Worm (Caenorhabditis elegans) whole organism, late embryonic: Measurements from ENCODE around the gene sdz-23.

Experiments
- Y22D7AL.16 ChIP-seq: sonication (generic microtip); optimal IDR thresholded peaks from 2 replicates; lab custom pipeline; 2016; ENCODE audit warnings: missing genetic modification characterization, missing compliant biosample characterization
- ahr-1 ChIP-seq: sonication (generic microtip); optimal IDR thresholded peaks from 2 replicates; lab custom pipeline; 2016; ENCODE audit warnings: missing genetic modification characterization, missing compliant biosample characterization
- ama-1 ChIP-seq: fragments of 150-350 bp; optimal IDR thresholded peaks from 2 replicates; lab custom pipeline; 2014
- ceh-14 ChIP-seq: sonication (generic microtip); optimal IDR thresholded peaks from 2 replicates; lab custom pipeline; 2016; ENCODE audit warnings: missing genotype, missing genetic modification characterization, missing compliant biosample characterization
- ceh-19 ChIP-seq: fragments of 200-800 bp; sonication (Bioruptor generic); optimal IDR thresholded peaks from 2 replicates; lab custom pipeline; 2018; ENCODE audit warnings: mild to moderate bottlenecking, missing genetic modification characterization, missing compliant biosample characterization
- ceh-2 ChIP-seq: sonication (generic microtip); optimal IDR thresholded peaks from 2 replicates; lab custom pipeline; 2016; ENCODE audit warnings: missing genotype, missing genetic modification characterization, missing compliant biosample characterization
- ceh-24 ChIP-seq: sonication (generic microtip); optimal IDR thresholded peaks from 2 replicates; lab custom pipeline; 2016; ENCODE audit warnings: mild to moderate bottlenecking, missing genetic modification characterization, missing compliant biosample characterization
- ceh-30 ChIP-seq: fragments of 150-350 bp; optimal IDR thresholded peaks from 2 replicates; lab custom pipeline; 2014; ENCODE audit warnings: missing biosample characterization, missing genetic modification characterization
- ceh-31 ChIP-seq: sonication (generic microtip); optimal IDR thresholded peaks from 2 replicates; lab custom pipeline; 2016; ENCODE audit warnings: missing genetic modification characterization, missing compliant biosample characterization
- ceh-45 ChIP-seq: fragments of 200-800 bp; sonication (Bioruptor generic); IDR thresholded peaks from 2 replicates; pipeline ENCODE4 v1.3.6; 2022; ENCODE audit warnings: missing genetic modification reagents, missing genetic modification characterization, missing compliant biosample characterization
- elt-2 ChIP-seq: sonication (generic microtip); optimal IDR thresholded peaks from 2 replicates; lab custom pipeline; 2016; ENCODE audit warnings: missing genetic modification reagents, missing genetic modification characterization, missing compliant biosample characterization
- elt-4 ChIP-seq: sonication (generic microtip); optimal IDR thresholded peaks from 2 replicates; lab custom pipeline; 2016; ENCODE audit warnings: missing genetic modification characterization, missing compliant biosample characterization
- ets-4 ChIP-seq: sonication (generic microtip); optimal IDR thresholded peaks from 2 replicates; lab custom pipeline; 2016; ENCODE audit warnings: missing genetic modification characterization, missing compliant biosample characterization
- fkh-10 ChIP-seq: fragments of 150-350 bp; optimal IDR thresholded peaks from 2 replicates; lab custom pipeline; 2014; ENCODE audit warnings: missing biosample characterization, missing genetic modification reagents, missing genetic modification characterization
- hlh-13 ChIP-seq: fragments of 200-800 bp; sonication (Bioruptor generic); optimal IDR thresholded peaks from 2 replicates; lab custom pipeline; 2018; ENCODE audit warnings: mild to moderate bottlenecking, missing genetic modification characterization, missing compliant biosample characterization
- hlh-30 ChIP-seq: sonication (generic microtip); optimal IDR thresholded peaks from 2 replicates; lab custom pipeline; 2017; ENCODE audit warnings: antibody characterized with exemption, missing genetic modification characterization, missing compliant biosample characterization; ENCODE audit not compliant: insufficient read depth
- hlh-6 ChIP-seq: sonication (generic microtip); optimal IDR thresholded peaks from 2 replicates; lab custom pipeline; 2016; ENCODE audit warnings: missing genotype, missing genetic modification characterization, missing compliant biosample characterization
- hlh-8 ChIP-seq: sonication (generic microtip); optimal IDR thresholded peaks from 2 replicates; lab custom pipeline; 2016; ENCODE audit warnings: missing genotype, missing genetic modification characterization, missing compliant biosample characterization
- lim-6 ChIP-seq: sonication (generic microtip); optimal IDR thresholded peaks from 2 replicates; lab custom pipeline; 2016; ENCODE audit warnings: missing genetic modification characterization, missing compliant biosample characterization
- lin-11 ChIP-seq: fragments of 200-800 bp; sonication (Bioruptor generic); optimal IDR thresholded peaks from 2 replicates; lab custom pipeline; 2018; ENCODE audit warnings: mild to moderate bottlenecking, missing genetic modification characterization, missing compliant biosample characterization
- mec-3 ChIP-seq: sonication (generic microtip); optimal IDR thresholded peaks from 2 replicates; lab custom pipeline; 2016; ENCODE audit warnings: borderline replicate concordance, missing genetic modification characterization, missing compliant biosample characterization
- nfya-1 ChIP-seq: sonication (generic microtip); optimal IDR thresholded peaks from 2 replicates; lab custom pipeline; 2017; ENCODE audit warnings: missing genetic modification characterization, mild to moderate bottlenecking, missing compliant biosample characterization, antibody characterized with exemption, moderate library complexity
- nhr-232 ChIP-seq: sonication (generic microtip); optimal IDR thresholded peaks from 2 replicates; lab custom pipeline; 2016; ENCODE audit warnings: missing genetic modification characterization, missing compliant biosample characterization
- pag-3 ChIP-seq: sonication (generic microtip); optimal IDR thresholded peaks from 2 replicates; lab custom pipeline; 2016; ENCODE audit warnings: missing compliant biosample characterization, missing genetic modification characterization, borderline replicate concordance
- pat-9 ChIP-seq: fragments of 200-800 bp; sonication (Bioruptor generic); optimal IDR thresholded peaks from 2 replicates; lab custom pipeline; 2018; ENCODE audit warnings: mild to moderate bottlenecking, missing genetic modification characterization, moderate library complexity, missing compliant biosample characterization
- pax-1 ChIP-seq: fragments of 150-350 bp; optimal IDR thresholded peaks from 2 replicates; lab custom pipeline; 2014; ENCODE audit warnings: missing biosample characterization, missing genetic modification characterization
- pha-4 ChIP-seq: fragments of 150-350 bp; optimal IDR thresholded peaks from 2 replicates; lab custom pipeline; 2018; ENCODE audit warnings: missing biosample characterization, missing genetic modification reagents, missing genetic modification characterization
- pros-1 ChIP-seq: fragments of 150-350 bp; optimal IDR thresholded peaks from 2 replicates; lab custom pipeline; 2014; ENCODE audit warnings: missing biosample characterization, missing genetic modification reagents, missing genetic modification characterization
- rnt-1 ChIP-seq: sonication (generic microtip); optimal IDR thresholded peaks from 2 replicates; lab custom pipeline; 2016; ENCODE audit warnings: missing genetic modification characterization, missing compliant biosample characterization
- sox-2 ChIP-seq: fragments of 200-800 bp; sonication (Bioruptor generic); IDR thresholded peaks from 2 replicates; pipeline ENCODE4 v1.3.6; 2022; ENCODE audit warnings: missing genetic modification reagents, missing genetic modification characterization, missing compliant biosample characterization
- ttx-3 ChIP-seq: sonication (generic microtip); optimal IDR thresholded peaks from 2 replicates; lab custom pipeline; 2016; ENCODE audit warnings: missing genetic modification reagents, missing genetic modification characterization, missing compliant biosample characterization
- unc-42 ChIP-seq: sonication (generic microtip); optimal IDR thresholded peaks from 2 replicates; lab custom pipeline; 2016; ENCODE audit warnings: missing genotype, missing genetic modification characterization, missing compliant biosample characterization
- zip-5 ChIP-seq: sonication (generic microtip); optimal IDR thresholded peaks from 2 replicates; lab custom pipeline; 2016; ENCODE audit warnings: missing genetic modification characterization, missing compliant biosample characterization
- ztf-16 ChIP-seq: sonication (generic microtip); optimal IDR thresholded peaks from 2 replicates; lab custom pipeline; 2017; ENCODE audit warnings: missing genetic modification characterization, missing compliant biosample characterization

sdz-23 gene

ce11 chrV:8110816-8111215 lies 11.4 kb downstream of the sdz-23 start:
- no peak for TF ChIP-seq fkh-10 (GFP tag; lab: Kevin White, UChicago)
- TF ChIP-seq ceh-2 (tag; lab: Kevin White, UChicago), result no peak
- TF ChIP-seq ama-1 (lab: Kevin White, UChicago), result no peak
- no peak for TF ChIP-seq pha-4 (tag; lab: Kevin White, UChicago)
- TF ChIP-seq Y22D7AL.16 (tag; lab: Kevin White, UChicago), result no peak
- no peak for TF ChIP-seq ceh-19 (GFP tag; lab: Kevin White, UChicago)
- no peak for TF ChIP-seq zip-5 (tag; lab: Kevin White, UChicago)
- TF ChIP-seq mec-3 (tag; lab: Kevin White, UChicago), result no peak
- no peak for TF ChIP-seq pat-9
- TF ChIP-seq hlh-6 (tag; lab: Kevin White, UChicago), result no peak
- no peak for TF ChIP-seq hlh-30 (tag; lab: Kevin White, UChicago)
- no peak for TF ChIP-seq nhr-232 (tag; lab: Kevin White, UChicago)
- TF ChIP-seq ceh-30 (tag; lab: Kevin White, UChicago), result no peak
- no peak for TF ChIP-seq ets-4 (tag; lab: Kevin White, UChicago)
- no peak for TF ChIP-seq ceh-24 (tag; lab: Kevin White, UChicago)
- no peak for TF ChIP-seq rnt-1 (tag; lab: Kevin White, UChicago)
- TF ChIP-seq hlh-13 (GFP tag; lab: Kevin White, UChicago), result no peak
- no peak for TF ChIP-seq sox-2 (GFP tag; lab: Robert Waterston, UW)
- TF ChIP-seq ceh-31 (tag; lab: Kevin White, UChicago), result no peak

- TF ChIP-seq nfya-1 (tag; lab: Kevin White, UChicago) (no peak), pag-3 (tag; lab: Kevin White, UChicago) (no peak), hlh-8 (tag; lab: Kevin White, UChicago) (no peak), ztf-16 (no peak), nhr-232 (tag; lab: Kevin White, UChicago) (no peak)
Measured at ce11 chrV:8114542-8114941, 15.1 kb downstream of the sdz-23 start.

ce11 chrV:8117964-8118363 lies 18.6 kb downstream of the sdz-23 start, which contains the start of gene D1014.7:
Gene D1014.7, plus strand, starts transcription at chrV:8118264.
- no peak for TF ChIP-seq pax-1 (tag; lab: Kevin White, UChicago)
- no peak for TF ChIP-seq elt-2 (tag; lab: Kevin White, UChicago)
- no peak for TF ChIP-seq ceh-14
- TF ChIP-seq ceh-30 (tag; lab: Kevin White, UChicago), result no peak
- TF ChIP-seq hlh-13 (GFP tag; lab: Kevin White, UChicago), result no peak
- TF ChIP-seq pros-1, result no peak

- TF ChIP-seq pros-1 (no peak), ahr-1 (tag; lab: Kevin White, UChicago) (no peak), ttx-3 (tag; lab: Kevin White, UChicago) (no peak), mec-3 (tag; lab: Kevin White, UChicago) (no peak), ama-1 (lab: Kevin White, UChicago) (no peak), unc-42 (tag; lab: Kevin White, UChicago) (no peak), lim-6 (no peak), zip-5 (tag; lab: Kevin White, UChicago) (no peak), ceh-45 (GFP tag; lab: Robert Waterston, UW) (no peak), elt-4 (tag; lab: Kevin White, UChicago) (no peak)
Measured at ce11 chrV:8120868-8121267, 21.5 kb downstream of the sdz-23 start, which contains the start of gene D1014.6. Gene D1014.6, plus strand, starts transcription at chrV:8121168.

ce11 chrV:8123384-8123783 lies 24.0 kb downstream of the sdz-23 start, which contains the start of gene D1014.5:
Gene D1014.5, plus strand, starts transcription at chrV:8123684.
- TF ChIP-seq zip-5 (tag; lab: Kevin White, UChicago), result no peak
- TF ChIP-seq lin-11, result no peak
- no peak for TF ChIP-seq sox-2 (GFP tag; lab: Robert Waterston, UW)
- no peak for TF ChIP-seq fkh-10 (GFP tag; lab: Kevin White, UChicago)
